Fruit fly (Drosophila melanogaster) whole organism, adult: Measurements from ENCODE around the gene CG9961.
A peak's percentile ranks its signal among the peaks of the same experiment; 100 is the strongest.

ENCODE experiments used
- CG12768 ChIP-seq: fragments of 200-800 bp; sonication (Bioruptor generic); optimal IDR thresholded peaks from 2 replicates; lab custom pipeline; 2017; ENCODE audit warnings: missing biosample characterization, missing genetic modification characterization, mild to moderate bottlenecking, moderate library complexity, missing genetic modification reagents
- CG33017 ChIP-seq: fragments of 200-800 bp; sonication (Bioruptor generic); optimal IDR thresholded peaks from 2 replicates; lab custom pipeline; 2018; ENCODE audit warnings: missing biosample characterization, mild to moderate bottlenecking, missing genetic modification characterization, moderate library complexity
- CG5204 ChIP-seq: fragments of 200-800 bp; sonication (Bioruptor generic); optimal IDR thresholded peaks from 2 replicates; lab custom pipeline; 2016; ENCODE audit warnings: missing biosample characterization, missing genetic modification characterization
- CG7045 ChIP-seq: fragments of 200-800 bp; sonication (Bioruptor generic); optimal IDR thresholded peaks from 2 replicates; lab custom pipeline; 2017; ENCODE audit warnings: missing biosample characterization, mild to moderate bottlenecking, missing genetic modification characterization
- Clk ChIP-seq: fragments of 200-800 bp; sonication (Bioruptor generic); optimal IDR thresholded peaks from 2 replicates; lab custom pipeline; 2017; ENCODE audit warnings: missing biosample characterization, missing genetic modification characterization
- kay ChIP-seq: fragments of 200-800 bp; sonication (Bioruptor generic); peaks from one replicate; lab custom pipeline; 2016; ENCODE audit warnings: missing biosample characterization, missing genetic modification characterization, borderline replicate concordance

DNA sequence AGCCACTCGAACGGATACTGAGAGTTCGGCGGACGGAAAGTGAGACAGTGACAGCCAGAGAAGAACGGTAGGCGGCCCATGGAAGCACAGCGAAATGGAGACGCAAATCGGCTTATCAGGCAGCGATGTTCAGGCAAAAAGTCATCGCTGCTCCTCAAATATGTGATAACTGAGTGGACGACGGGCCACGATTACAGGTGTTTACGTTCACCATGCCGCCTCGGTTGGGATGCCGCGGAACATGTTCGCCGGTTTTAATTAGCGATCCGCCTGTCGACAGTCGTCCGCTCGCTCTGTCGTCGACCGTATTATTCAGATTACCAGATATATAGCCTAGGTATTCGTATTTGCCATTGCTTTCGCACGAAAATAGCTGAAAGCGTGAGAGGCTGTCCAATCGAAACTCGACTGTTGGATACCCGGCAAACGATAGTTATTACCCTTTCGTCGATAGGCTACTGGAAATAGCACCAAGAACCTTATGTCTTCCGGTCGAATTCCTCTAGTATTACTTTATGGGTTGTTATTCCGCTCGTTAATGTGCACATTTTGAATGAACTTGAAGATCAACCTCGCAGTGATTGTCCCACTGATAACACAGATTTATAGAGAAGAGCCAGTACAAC lies 6.5 kb upstream of the CG9961 start:
- no peak for TF ChIP-seq CG33017 (tag; lab: Kevin White, UChicago)
- no peak for TF ChIP-seq Clk (GFP tag; lab: Kevin White, UChicago)
- no peak for TF ChIP-seq CG7045 (GFP tag; lab: Kevin White, UChicago)
- no peak for TF ChIP-seq kay (GFP tag; lab: Kevin White, UChicago)
- no peak for TF ChIP-seq CG5204
- peak; percentile 44 for TF ChIP-seq CG12768 (GFP tag; lab: Kevin White, UChicago)
